Worm (Caenorhabditis elegans): Measurements from ENCODE around the gene rcs-1.
A peak's percentile ranks its signal among the peaks of the same experiment; 100 is the strongest.

The rcs-1 gene

DNA sequence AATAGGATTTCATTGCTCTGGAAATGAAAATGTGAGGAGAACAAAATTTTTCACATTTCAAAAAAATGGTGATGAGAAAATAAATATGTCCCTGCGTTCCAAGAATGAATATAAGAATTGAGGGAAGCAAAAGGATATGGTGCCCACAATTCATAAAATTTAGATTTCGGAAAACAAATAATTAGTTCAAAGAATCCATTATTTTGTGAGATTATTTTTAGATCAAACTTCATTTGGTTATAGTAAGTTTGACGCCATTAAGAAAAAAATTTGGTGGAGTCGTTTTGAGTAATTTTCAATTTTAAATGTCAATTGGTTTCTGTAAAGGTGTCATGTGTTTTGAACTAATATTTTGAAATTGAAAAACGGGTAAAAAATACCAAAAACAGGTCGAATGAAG is 28.0 kb downstream of the rcs-1 start:
- TF ChIP-seq gmeb-1 (tag; optimal IDR thresholded peaks at IDR 0.05) (no peak), lin-13 (GFP tag; optimal IDR thresholded peaks at IDR 0.05) (no peak), ZK546.5 (tag; optimal IDR thresholded peaks at IDR 0.05) (no peak), nhr-10 (tag; optimal IDR thresholded peaks at IDR 0.05) (no peak), ztf-11 (tag; optimal IDR thresholded peaks at IDR 0.05) (no peak), lin-39 (tag; optimal IDR thresholded peaks at IDR 0.05) (no peak), nhr-11 (tag; optimal IDR thresholded peaks at IDR 0.05) (no peak), nhr-77 (tag; optimal IDR thresholded peaks at IDR 0.05) (no peak), nhr-129 (tag; optimal IDR thresholded peaks at IDR 0.05) (no peak)

DNA sequence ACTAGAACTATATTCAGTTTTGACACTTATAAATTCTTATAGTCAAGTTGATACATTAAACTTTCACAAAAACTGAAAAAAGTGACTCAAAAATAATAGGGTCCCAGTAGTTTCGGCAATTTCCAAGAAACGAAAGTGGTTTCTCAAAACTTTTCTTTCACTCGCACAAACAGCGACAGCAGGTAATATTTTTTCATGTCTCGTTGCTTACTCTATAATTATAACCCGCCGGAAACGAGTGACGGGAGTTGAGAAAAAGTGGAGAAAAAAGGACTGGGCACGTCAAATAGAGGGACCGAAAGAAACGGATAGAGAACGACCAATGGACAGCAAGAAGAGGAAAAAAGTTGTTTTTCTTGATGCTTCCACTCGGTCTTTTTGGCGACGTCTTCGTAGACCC is 28.4 kb downstream of the rcs-1 start:
- TF ChIP-seq nhr-6 (tag; optimal IDR thresholded peaks at IDR 0.05) (no peak), ceh-82 (tag; optimal IDR thresholded peaks at IDR 0.05) (no peak), skn-1 (tag; optimal IDR thresholded peaks at IDR 0.05) (no peak), ceh-16 (tag; optimal IDR thresholded peaks at IDR 0.05) (no peak), nhr-10 (tag; optimal IDR thresholded peaks at IDR 0.05) (no peak), unc-62 (GFP tag; optimal IDR thresholded peaks at IDR 0.05) (no peak), F13H6.1 (tag; optimal IDR thresholded peaks at IDR 0.05) (no peak), nhr-21 (tag; optimal IDR thresholded peaks at IDR 0.05) (no peak), lin-11 (tag; optimal IDR thresholded peaks at IDR 0.05) (no peak), alr-1 (tag; optimal IDR thresholded peaks at IDR 0.05) (no peak), nhr-237 (tag; optimal IDR thresholded peaks at IDR 0.05) (no peak), dmd-4 (tag; optimal IDR thresholded peaks at IDR 0.05) (no peak), snpc-4 (tag; optimal IDR thresholded peaks at IDR 0.05) (no peak), Y55F3AM.14 (GFP tag; optimal IDR thresholded peaks at IDR 0.05) (no peak)

DNA sequence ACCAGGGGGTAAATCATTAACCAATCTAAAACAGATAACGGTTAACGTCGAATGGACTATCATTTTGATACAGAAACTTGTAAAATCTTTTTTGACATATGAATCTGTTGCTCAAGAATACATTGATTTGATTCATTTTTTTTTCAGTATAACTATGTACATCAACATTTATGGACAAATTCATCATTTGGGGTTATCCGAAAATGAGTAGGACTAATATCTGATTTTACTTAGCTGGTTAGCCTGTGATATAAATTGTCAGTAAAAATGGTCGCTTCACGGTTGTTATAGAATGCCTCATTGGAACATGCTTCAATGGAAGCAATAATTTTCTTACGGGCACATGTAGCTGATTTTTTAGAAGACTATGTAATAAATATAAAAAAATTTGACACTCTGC is 30.7 kb downstream of the rcs-1 start:
- TF ChIP-seq peb-1 (tag; optimal IDR thresholded peaks at IDR 0.05) (no peak), nhr-6 (tag; optimal IDR thresholded peaks at IDR 0.05) (no peak), Y55F3AM.14 (GFP tag; optimal IDR thresholded peaks at IDR 0.05) (no peak), nhr-21 (tag; optimal IDR thresholded peaks at IDR 0.05) (no peak), crh-2 (tag; optimal IDR thresholded peaks at IDR 0.05) (no peak), unc-39 (tag; optimal IDR thresholded peaks at IDR 0.05) (no peak), ztf-4 (tag; optimal IDR thresholded peaks at IDR 0.05) (no peak), skn-1 (tag; optimal IDR thresholded peaks at IDR 0.05) (no peak), ztf-1 (GFP tag; conservative IDR thresholded peaks at IDR 0.05) (no peak), ceh-16 (tag; optimal IDR thresholded peaks at IDR 0.05) (no peak)

DNA sequence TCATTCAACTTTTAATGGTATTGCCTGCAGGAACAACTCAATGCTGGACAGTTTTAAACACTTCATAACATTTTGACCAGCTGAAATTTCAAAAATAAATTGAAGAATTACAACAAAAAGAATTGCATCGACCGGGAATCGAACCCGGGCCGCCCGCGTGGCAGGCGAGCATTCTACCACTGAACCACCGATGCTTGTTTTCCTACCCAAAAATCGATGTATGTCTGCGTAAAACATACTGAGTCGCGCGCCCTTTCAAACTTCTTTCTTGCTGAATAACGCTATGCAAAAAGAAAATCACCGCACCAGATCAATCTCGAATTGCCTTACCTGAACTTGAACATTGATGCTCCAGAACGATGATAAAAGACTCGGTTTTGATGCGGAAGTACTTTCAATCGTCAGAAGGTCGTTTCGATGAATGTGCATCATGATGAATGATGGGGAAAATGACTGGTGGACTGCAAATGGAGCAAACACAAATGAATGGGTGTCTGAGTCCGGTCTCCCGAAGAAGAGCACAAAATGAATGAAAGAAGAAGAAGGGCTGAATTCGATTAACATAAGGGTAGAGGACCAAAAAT is 31.5 kb downstream of the rcs-1 start, which contains the start of gene R04E5.7:
Gene R04E5.7 (minus strand): TSS at position 564 of the 584 bp plus-strand sequence.
- no peak for TF ChIP-seq R02D3.7 (tag; optimal IDR thresholded peaks at IDR 0.05)
- no peak for TF ChIP-seq sem-4 (tag; optimal IDR thresholded peaks at IDR 0.05)
- TF ChIP-seq nhr-129 (tag; optimal IDR thresholded peaks at IDR 0.05) = peak; percentile 53
- peak; percentile 19 for TF ChIP-seq nhr-21 (tag; optimal IDR thresholded peaks at IDR 0.05)
- TF ChIP-seq ztf-4 (tag; optimal IDR thresholded peaks at IDR 0.05) = no peak
- no peak for TF ChIP-seq ztf-11 (tag; optimal IDR thresholded peaks at IDR 0.05)
- peak; percentile 30 for TF ChIP-seq sma-3 (GFP tag; optimal IDR thresholded peaks at IDR 0.05)
- TF ChIP-seq ceh-82 (tag; optimal IDR thresholded peaks at IDR 0.05) = no peak
- no peak for TF ChIP-seq lin-13 (GFP tag; optimal IDR thresholded peaks at IDR 0.05)
- TF ChIP-seq lin-11 (tag; optimal IDR thresholded peaks at IDR 0.05) = no peak
- no peak for TF ChIP-seq dmd-4 (tag; optimal IDR thresholded peaks at IDR 0.05)
- no peak for TF ChIP-seq elt-3 (tag; optimal IDR thresholded peaks at IDR 0.05)
- no peak for TF ChIP-seq ceh-16 (tag; optimal IDR thresholded peaks at IDR 0.05)
- no peak for TF ChIP-seq nhr-237 (tag; optimal IDR thresholded peaks at IDR 0.05)
- no peak for TF ChIP-seq nhr-11 (tag; optimal IDR thresholded peaks at IDR 0.05)
- TF ChIP-seq gmeb-1 (tag; optimal IDR thresholded peaks at IDR 0.05) = no peak
- no peak for TF ChIP-seq nhr-23 (tag; optimal IDR thresholded peaks at IDR 0.05)
- no peak for TF ChIP-seq lin-39 (tag; optimal IDR thresholded peaks at IDR 0.05)
- no peak for TF ChIP-seq ZK546.5 (tag; optimal IDR thresholded peaks at IDR 0.05)
- TF ChIP-seq zag-1 (tag; optimal IDR thresholded peaks at IDR 0.05) = no peak
- no peak for TF ChIP-seq blmp-1 (tag; optimal IDR thresholded peaks at IDR 0.05; ENCODE audit: insufficient read depth)
- TF ChIP-seq snpc-4 (tag; optimal IDR thresholded peaks at IDR 0.05) = no peak
- TF ChIP-seq mbf-1 (tag; optimal IDR thresholded peaks at IDR 0.05) = no peak
- peak; percentile 6 for TF ChIP-seq Y55F3AM.14 (GFP tag; optimal IDR thresholded peaks at IDR 0.05)
- TF ChIP-seq nhr-77 (tag; optimal IDR thresholded peaks at IDR 0.05) = no peak
- peak; percentile 89 for TF ChIP-seq crh-2 (tag; optimal IDR thresholded peaks at IDR 0.05)
- no peak for TF ChIP-seq nhr-25 (tag; optimal IDR thresholded peaks at IDR 0.05)
- TF ChIP-seq elt-1 (tag; optimal IDR thresholded peaks at IDR 0.05) = no peak
- no peak for TF ChIP-seq skn-1 (tag; optimal IDR thresholded peaks at IDR 0.05)
- TF ChIP-seq unc-62 (GFP tag; optimal IDR thresholded peaks at IDR 0.05) = no peak
- no peak for TF ChIP-seq egl-27 (tag; optimal IDR thresholded peaks at IDR 0.05)
- no peak for TF ChIP-seq F13H6.1 (tag; optimal IDR thresholded peaks at IDR 0.05)
- no peak for TF ChIP-seq alr-1 (tag; optimal IDR thresholded peaks at IDR 0.05)
- no peak for TF ChIP-seq nhr-10 (tag; optimal IDR thresholded peaks at IDR 0.05)
- no peak for TF ChIP-seq ama-1 (optimal IDR thresholded peaks at IDR 0.05)
- peak in 1 of 2 experiments; percentile 24 for TF ChIP-seq lsy-2 (tag; optimal IDR thresholded peaks at IDR 0.05)
- peak; percentile 9 for TF ChIP-seq fos-1 (tag; optimal IDR thresholded peaks at IDR 0.05)
- TF ChIP-seq aly-2 (tag; optimal IDR thresholded peaks at IDR 0.05) = no peak
- TF ChIP-seq mab-5 (tag; optimal IDR thresholded peaks at IDR 0.05) = no peak
- no peak for TF ChIP-seq ztf-1 (GFP tag; conservative IDR thresholded peaks at IDR 0.05)
- TF ChIP-seq unc-39 (tag; optimal IDR thresholded peaks at IDR 0.05) = no peak
- peak; percentile 12 for TF ChIP-seq C34F6.9 (tag; optimal IDR thresholded peaks at IDR 0.05)
- TF ChIP-seq peb-1 (tag; optimal IDR thresholded peaks at IDR 0.05) = no peak
